Fruit fly (Drosophila melanogaster) whole organism, pupa: ENCODE measurements around the gene ph-d.

ENCODE experiments used
- CG10348 ChIP-seq: fragments of 200-800 bp; sonication (Bioruptor generic); IDR thresholded peaks from 2 replicates; pipeline ENCODE4 v1.3.6; 2022; ENCODE audit warnings: missing biosample characterization, missing genetic modification characterization
- CG12605 ChIP-seq: fragments of 200-800 bp; sonication (Bioruptor generic); IDR thresholded peaks from 2 replicates; pipeline ENCODE4 v1.3.6; 2022; ENCODE audit warnings: missing biosample characterization, missing genetic modification characterization
- CG13204 ChIP-seq: fragments of 200-800 bp; sonication (Bioruptor generic); optimal IDR thresholded peaks from 2 replicates; lab custom pipeline; 2018; ENCODE audit warnings: missing biosample characterization, mild to moderate bottlenecking, missing genetic modification characterization, moderate library complexity
- CG14655 ChIP-seq: fragments of 200-800 bp; sonication (Bioruptor generic); optimal IDR thresholded peaks from 3 replicates; lab custom pipeline; 2017; ENCODE audit warnings: mild to moderate bottlenecking, missing biosample characterization, missing genetic modification reagents, missing genetic modification characterization
- CG15710 ChIP-seq: fragments of 200-800 bp; sonication (Bioruptor generic); optimal IDR thresholded peaks from 2 replicates; lab custom pipeline; 2018; ENCODE audit warnings: missing biosample characterization, mild to moderate bottlenecking, missing genetic modification characterization, moderate library complexity
- CG17806 ChIP-seq: fragments of 200-800 bp; sonication (Bioruptor generic); optimal IDR thresholded peaks from 2 replicates; lab custom pipeline; 2018; ENCODE audit warnings: missing biosample characterization, mild to moderate bottlenecking, missing genetic modification characterization, moderate library complexity
- CG32121 ChIP-seq: fragments of 200-800 bp; sonication (Bioruptor generic); IDR thresholded peaks from 2 replicates; pipeline ENCODE4 v1.3.6; 2022; ENCODE audit warnings: missing biosample characterization, missing genetic modification characterization
- CG34367 ChIP-seq: fragments of 200-800 bp; sonication (Bioruptor generic); optimal IDR thresholded peaks from 2 replicates; lab custom pipeline; 2018; ENCODE audit warnings: missing biosample characterization, mild to moderate bottlenecking, missing genetic modification characterization
- CG4496 ChIP-seq: fragments of 200-800 bp; sonication (Bioruptor generic); IDR thresholded peaks from 3 replicates; pipeline ENCODE4 v1.3.6; 2022; ENCODE audit warnings: missing biosample characterization, missing genetic modification characterization
- CG8159 ChIP-seq: fragments of 200-800 bp; sonication (Bioruptor generic); optimal IDR thresholded peaks from 3 replicates; lab custom pipeline; 2018; ENCODE audit warnings: missing biosample characterization, mild to moderate bottlenecking, missing genetic modification characterization, moderate library complexity
- CG8301 ChIP-seq: fragments of 200-800 bp; sonication (Bioruptor generic); optimal IDR thresholded peaks from 2 replicates; lab custom pipeline; 2018; ENCODE audit warnings: missing biosample characterization, mild to moderate bottlenecking, missing genetic modification characterization
- CG9948 ChIP-seq: fragments of 200-800 bp; sonication (Bioruptor generic); optimal IDR thresholded peaks from 2 replicates; lab custom pipeline; 2018; ENCODE audit warnings: missing biosample characterization, mild to moderate bottlenecking, missing genetic modification characterization, moderate library complexity
- D1 ChIP-seq: fragments of 200-800 bp; sonication (Bioruptor generic); optimal IDR thresholded peaks from 2 replicates; lab custom pipeline; 2018; ENCODE audit warnings: missing biosample characterization, mild to moderate bottlenecking, missing genetic modification characterization, moderate library complexity
- EcR ChIP-seq: fragments of 200-800 bp; sonication (Bioruptor generic); optimal IDR thresholded peaks from 3 replicates; lab custom pipeline; 2019; ENCODE audit warnings: missing biosample characterization, missing genetic modification characterization, mild to moderate bottlenecking, moderate library complexity, missing genetic modification reagents
- Ets98B ChIP-seq: fragments of 200-800 bp; sonication (Bioruptor generic); IDR thresholded peaks from 2 replicates; pipeline ENCODE4 v1.3.6; 2022; ENCODE audit warnings: missing biosample characterization, missing genetic modification characterization
- Pif1A ChIP-seq: fragments of 200-800 bp; sonication (Bioruptor generic); optimal IDR thresholded peaks from 3 replicates; lab custom pipeline; 2016; ENCODE audit warnings: missing biosample characterization, missing genetic modification characterization
- Pif1B ChIP-seq: fragments of 200-800 bp; sonication (Bioruptor generic); optimal IDR thresholded peaks from 3 replicates; lab custom pipeline; 2016; ENCODE audit warnings: missing biosample characterization, missing genetic modification characterization
- Snoo ChIP-seq: fragments of 200-800 bp; sonication (Bioruptor generic); optimal IDR thresholded peaks from 3 replicates; lab custom pipeline; 2017; ENCODE audit warnings: missing biosample characterization, mild to moderate bottlenecking, missing genetic modification characterization, inconsistent platforms
- fd96Ca ChIP-seq: fragments of 200-800 bp; sonication (Bioruptor generic); IDR thresholded peaks from 3 replicates; pipeline ENCODE4 v1.3.6; 2022; ENCODE audit warnings: missing biosample characterization, missing genetic modification characterization
- gl ChIP-seq: fragments of 200-800 bp; sonication (Bioruptor generic); optimal IDR thresholded peaks from 2 replicates; lab custom pipeline; 2018; ENCODE audit warnings: missing biosample characterization, mild to moderate bottlenecking, missing genetic modification characterization
- rn ChIP-seq: fragments of 200-800 bp; sonication (Bioruptor generic); IDR thresholded peaks from 2 replicates; pipeline ENCODE4 v1.3.6; 2022; ENCODE audit warnings: missing biosample characterization, missing genetic modification characterization

Gene ph-d

dm6 chrX:2106367-2106766 lies 16.7 kb downstream of the ph-d start:
- TF ChIP-seq Snoo: no peak
- TF ChIP-seq CG15710 (tag; lab: Kevin White, UChicago): no peak
- TF ChIP-seq CG12605 (GFP tag; lab: Robert Waterston, UW): no peak
- TF ChIP-seq, all 21 proteins: peak for 0

DNA sequence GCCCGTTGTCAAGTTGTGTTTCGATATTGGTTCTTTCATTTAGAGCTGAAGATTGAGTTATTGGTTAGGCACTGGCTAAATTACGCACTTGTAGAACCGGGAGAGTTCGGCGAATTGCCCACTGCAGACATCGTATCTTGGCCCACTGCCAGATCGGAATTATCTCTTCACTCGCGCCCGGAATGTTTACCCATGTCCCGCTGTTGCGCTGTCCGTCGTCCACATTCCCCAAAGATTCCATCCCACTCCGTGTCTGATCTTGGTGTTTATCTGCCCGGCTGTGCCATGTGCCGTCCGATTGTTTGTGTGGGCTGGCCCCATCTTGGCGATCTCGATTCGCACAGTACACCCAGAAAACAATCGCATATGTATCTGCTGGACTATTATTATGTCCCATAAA lies 18.7 kb downstream of the ph-d start:
- TF ChIP-seq rn (GFP tag; lab: Robert Waterston, UW) (no peak), Snoo (no peak), gl (tag; lab: Kevin White, UChicago) (no peak)

dm6 chrX:2103859-2104258 lies 19.2 kb downstream of the ph-d start:
- TF ChIP-seq CG13204: no peak
- no peak for TF ChIP-seq CG9948 (tag; lab: Kevin White, UChicago)
- no peak for TF ChIP-seq D1 (tag; lab: Kevin White, UChicago)
- no peak for TF ChIP-seq rn (GFP tag; lab: Robert Waterston, UW)
- TF ChIP-seq, all 21 proteins: peak for 0

dm6 chrX:2098267-2098666 lies 24.8 kb downstream of the ph-d start:
- peak; percentile 33 for TF ChIP-seq CG14655 (GFP tag; lab: Kevin White, UChicago)
- peak; percentile 35 for TF ChIP-seq CG8301 (tag; lab: Kevin White, UChicago)
- peak; percentile 36; the same call in 1 of the 2 replicates for TF ChIP-seq Ets98B (GFP tag; lab: Robert Waterston, UW)
- 0 out of 3 replicates have a peak, but pooled peaks have one; percentile 15 for TF ChIP-seq CG4496 (GFP tag; lab: Robert Waterston, UW)
- TF ChIP-seq CG12605 (GFP tag; lab: Robert Waterston, UW): 0 out of 2 replicates have a peak, but pooled peaks have one; percentile 19
- TF ChIP-seq D1 (tag; lab: Kevin White, UChicago): no peak
- TF ChIP-seq EcR (GFP tag; lab: Kevin White, UChicago): no peak
- TF ChIP-seq, all 21 proteins: peak for 5

DNA sequence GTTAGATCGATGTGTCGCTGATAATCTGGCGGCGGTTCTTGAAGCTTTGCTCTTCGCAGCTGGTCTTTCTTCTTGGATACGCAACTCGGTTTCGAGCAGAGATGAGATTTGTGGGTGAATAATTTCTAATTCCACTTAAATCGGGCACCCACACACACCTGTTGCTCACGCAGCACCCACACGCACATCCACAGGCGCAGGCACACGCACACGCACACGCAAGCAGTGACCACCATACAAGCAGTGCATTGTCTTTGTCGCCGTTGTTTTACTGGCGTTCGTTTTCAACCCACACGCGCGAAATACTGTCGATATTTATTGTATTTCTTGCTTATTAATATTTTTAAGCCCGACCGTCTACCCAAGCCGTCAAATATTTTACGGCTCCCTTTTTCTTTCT lies 26.7 kb downstream of the ph-d start:
- TF ChIP-seq fd96Ca (GFP tag; lab: Robert Waterston, UW) (no peak), rn (GFP tag; lab: Robert Waterston, UW) (no peak), D1 (tag; lab: Kevin White, UChicago) (no peak), Pif1A (GFP tag; lab: Kevin White, UChicago) (no peak), CG14655 (GFP tag; lab: Kevin White, UChicago) (no peak), Ets98B (GFP tag; lab: Robert Waterston, UW) (no peak), CG12605 (GFP tag; lab: Robert Waterston, UW) (no peak), CG8301 (tag; lab: Kevin White, UChicago) (no peak), EcR (GFP tag; lab: Kevin White, UChicago) (no peak), CG4496 (GFP tag; lab: Robert Waterston, UW) (no peak), Snoo (no peak), CG8159 (no peak), CG13204 (no peak), CG10348 (no peak), CG34367 (no peak), CG17806 (tag; lab: Kevin White, UChicago) (no peak), Pif1B (GFP tag; lab: Kevin White, UChicago) (no peak), CG32121 (no peak), CG9948 (tag; lab: Kevin White, UChicago) (no peak)

DNA sequence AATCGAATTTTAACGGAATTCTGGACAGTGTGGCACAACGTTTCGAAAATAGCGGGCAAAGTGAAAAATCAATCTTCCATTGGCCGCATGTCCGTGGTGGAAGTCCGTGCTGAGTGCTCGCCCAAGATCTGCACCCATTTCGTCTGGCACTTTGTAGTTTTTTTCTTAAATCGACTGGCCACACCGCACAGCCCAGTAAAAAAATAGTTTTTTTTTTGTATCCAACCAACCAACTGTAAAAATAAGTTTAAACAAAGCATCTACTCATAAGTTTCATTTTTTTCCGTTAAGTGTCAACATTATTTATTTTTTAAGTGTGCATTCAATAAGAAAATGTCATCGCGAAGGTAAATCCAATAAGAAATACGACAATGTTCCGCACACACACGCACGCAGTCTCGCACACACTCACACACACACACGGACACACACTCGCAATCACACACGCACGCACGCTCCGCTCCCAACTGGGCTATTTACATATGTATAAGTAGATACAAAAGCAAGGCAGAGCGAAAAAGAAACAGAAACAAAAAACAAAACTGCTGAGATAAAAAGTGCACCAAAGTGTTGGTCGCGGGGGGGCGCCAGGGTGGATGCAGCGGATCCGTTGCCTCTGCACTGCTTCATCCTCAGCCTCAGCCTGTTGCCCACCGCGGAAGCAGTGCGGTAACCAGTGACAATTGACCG lies 28.9 kb downstream of the ph-d start, which contains the start of gene csw:
Gene csw, plus strand, starts transcription at position 163 of the 690 bp plus-strand sequence.
- TF ChIP-seq gl (tag; lab: Kevin White, UChicago): peak; percentile 98
- TF ChIP-seq Pif1B (GFP tag; lab: Kevin White, UChicago): peak; percentile 77
- peak; percentile 93 for TF ChIP-seq CG13204
- peak; percentile 94 for TF ChIP-seq CG12605 (GFP tag; lab: Robert Waterston, UW)
- TF ChIP-seq Ets98B (GFP tag; lab: Robert Waterston, UW): peak; percentile 84
- TF ChIP-seq fd96Ca (GFP tag; lab: Robert Waterston, UW): peak; percentile 85
- TF ChIP-seq rn (GFP tag; lab: Robert Waterston, UW): peak; percentile 81
- peak; percentile 92 for TF ChIP-seq Pif1A (GFP tag; lab: Kevin White, UChicago)
- peak; percentile 65 for TF ChIP-seq CG9948 (tag; lab: Kevin White, UChicago)
- TF ChIP-seq CG10348: no peak
- peak; percentile 76 for TF ChIP-seq CG17806 (tag; lab: Kevin White, UChicago)
- TF ChIP-seq D1 (tag; lab: Kevin White, UChicago): peak; percentile 23
- TF ChIP-seq CG15710 (tag; lab: Kevin White, UChicago): peak; percentile 85
- peak; percentile 74 for TF ChIP-seq Snoo
- peak; percentile 85 for TF ChIP-seq CG8159
- peak; percentile 70 for TF ChIP-seq EcR (GFP tag; lab: Kevin White, UChicago)
- peak; percentile 96 for TF ChIP-seq CG4496 (GFP tag; lab: Robert Waterston, UW)
- peak; percentile 84 for TF ChIP-seq CG32121
- peak; percentile 82 for TF ChIP-seq CG14655 (GFP tag; lab: Kevin White, UChicago)
- peak; percentile 66 for TF ChIP-seq CG8301 (tag; lab: Kevin White, UChicago)
- TF ChIP-seq CG34367: peak; percentile 93
- TF ChIP-seq, all 21 proteins: peak for 20
